Fruit fly (Drosophila melanogaster): Measurements from ENCODE around the gene CG5080.

Gene CG5080

DNA sequence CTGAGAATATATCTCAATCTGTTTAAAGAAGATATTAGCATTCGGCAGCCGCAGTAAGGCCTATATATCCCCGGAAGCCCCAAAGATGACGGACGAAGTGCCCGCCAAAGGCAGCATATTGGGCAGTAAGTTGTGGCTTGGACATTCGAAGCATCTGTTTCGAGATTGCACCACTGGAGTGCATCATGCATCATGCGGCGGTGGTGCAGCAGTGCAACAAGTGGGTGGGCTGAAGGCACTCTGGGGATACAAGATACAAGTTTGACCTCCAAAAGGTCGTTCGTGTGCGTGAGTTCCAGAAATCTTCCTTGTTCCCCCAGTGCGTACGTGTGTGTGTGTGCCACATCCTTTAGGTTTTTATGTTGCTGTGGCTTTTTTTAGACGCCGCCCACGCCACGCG lies 20.4 kb downstream of the CG5080 start:
- no peak for TF ChIP-seq CG13204 (GFP tag; optimal IDR thresholded peaks at IDR 0.05)
- TF ChIP-seq Ets98B (GFP tag; IDR thresholded peaks at IDR 0.05), result no peak
- TF ChIP-seq CG10348 (GFP tag; IDR thresholded peaks at IDR 0.05), result no peak
- no peak for TF ChIP-seq CG15710 (tag; optimal IDR thresholded peaks at IDR 0.05)
- no peak for TF ChIP-seq CG12605 (GFP tag; IDR thresholded peaks at IDR 0.05)
- no peak for TF ChIP-seq Pif1A (GFP tag; optimal IDR thresholded peaks at IDR 0.05)
- no peak for TF ChIP-seq CG34367 (tag; optimal IDR thresholded peaks at IDR 0.05)
- TF ChIP-seq CG8159 (tag; optimal IDR thresholded peaks at IDR 0.05), result no peak
- TF ChIP-seq CG17806 (tag; optimal IDR thresholded peaks at IDR 0.05), result no peak
- no peak for TF ChIP-seq rn (GFP tag; IDR thresholded peaks at IDR 0.05)
- TF ChIP-seq EcR (GFP tag; optimal IDR thresholded peaks at IDR 0.05), result no peak
- no peak for TF ChIP-seq CG32121 (GFP tag; IDR thresholded peaks at IDR 0.05)
- TF ChIP-seq Pif1B (GFP tag; optimal IDR thresholded peaks at IDR 0.05), result no peak
- TF ChIP-seq gl (tag; optimal IDR thresholded peaks at IDR 0.05), result no peak
- TF ChIP-seq CG9948 (tag; optimal IDR thresholded peaks at IDR 0.05), result no peak
- TF ChIP-seq CG14655 (GFP tag; optimal IDR thresholded peaks at IDR 0.05), result no peak

DNA sequence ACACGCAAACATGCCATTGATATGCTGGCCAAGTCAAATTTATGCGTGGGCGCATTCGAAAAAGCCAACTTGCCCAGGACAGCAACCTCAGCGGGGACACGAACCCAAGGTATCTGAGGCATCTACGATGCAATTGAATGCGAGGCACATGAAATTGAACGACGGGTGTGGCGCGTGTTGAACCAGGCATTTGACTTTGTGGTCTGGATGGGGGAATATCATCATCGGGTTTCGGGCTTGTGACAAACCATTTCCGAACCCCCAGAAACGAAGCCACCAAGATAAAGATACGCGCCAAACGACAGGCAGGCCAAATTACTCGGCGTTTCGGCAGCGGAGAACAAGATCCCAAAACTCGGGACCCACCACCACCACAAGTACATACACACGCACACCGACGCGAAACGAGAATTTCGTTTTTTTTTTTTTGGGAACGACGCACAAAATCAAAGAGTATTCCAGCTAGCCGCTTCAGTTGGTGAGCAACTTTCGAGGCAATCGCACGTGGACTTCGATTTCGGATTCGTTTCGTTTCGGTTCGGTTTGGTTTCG lies 20.9 kb downstream of the CG5080 start, which contains the start of gene MFS3:
TSS of gene MFS3 (plus strand) at position 472 of the 552 bp plus-strand sequence.
- TF ChIP-seq CG32121 (GFP tag; IDR thresholded peaks at IDR 0.05) (no peak), CG14655 (GFP tag; optimal IDR thresholded peaks at IDR 0.05) (no peak), CG9948 (tag; optimal IDR thresholded peaks at IDR 0.05) (no peak), CG8159 (tag; optimal IDR thresholded peaks at IDR 0.05) (no peak), fd96Ca (GFP tag; IDR thresholded peaks at IDR 0.05) (no peak), Snoo (tag; optimal IDR thresholded peaks at IDR 0.05) (no peak), Pif1B (GFP tag; optimal IDR thresholded peaks at IDR 0.05) (no peak), CG17806 (tag; optimal IDR thresholded peaks at IDR 0.05) (no peak), Pif1A (GFP tag; optimal IDR thresholded peaks at IDR 0.05) (peak; percentile 20), gl (tag; optimal IDR thresholded peaks at IDR 0.05) (peak; percentile 5), Ets98B (GFP tag; IDR thresholded peaks at IDR 0.05) (no peak), EcR (GFP tag; optimal IDR thresholded peaks at IDR 0.05) (no peak), D1 (tag; optimal IDR thresholded peaks at IDR 0.05) (no peak), CG15710 (tag; optimal IDR thresholded peaks at IDR 0.05) (no peak), CG4496 (GFP tag; IDR thresholded peaks at IDR 0.05) (peak; percentile 64; the same call in 1 of the 3 replicates), rn (GFP tag; IDR thresholded peaks at IDR 0.05) (no peak)

DNA sequence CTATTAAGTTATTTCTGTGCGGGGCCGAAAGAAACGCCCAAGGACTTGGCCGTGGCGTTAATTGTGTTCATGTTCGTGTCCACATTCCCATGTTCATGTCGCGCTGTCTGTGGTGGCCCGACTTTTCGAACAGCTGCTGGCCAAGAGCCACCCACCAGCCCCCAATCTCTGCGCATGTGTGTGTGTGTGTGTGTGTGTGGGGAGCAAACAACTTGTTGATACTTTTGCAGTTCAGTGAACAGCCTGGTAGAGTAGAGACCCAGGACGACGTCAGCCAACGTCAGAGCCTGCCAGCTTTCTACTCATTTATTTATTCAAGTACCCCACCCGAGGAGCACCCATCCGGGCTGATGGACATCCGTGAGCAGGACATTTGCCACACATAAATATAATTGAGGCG lies 26.7 kb downstream of the CG5080 start:
- TF ChIP-seq CG12605 (GFP tag; IDR thresholded peaks at IDR 0.05), result peak; percentile 76
- no peak for TF ChIP-seq CG9948 (tag; optimal IDR thresholded peaks at IDR 0.05)

DNA sequence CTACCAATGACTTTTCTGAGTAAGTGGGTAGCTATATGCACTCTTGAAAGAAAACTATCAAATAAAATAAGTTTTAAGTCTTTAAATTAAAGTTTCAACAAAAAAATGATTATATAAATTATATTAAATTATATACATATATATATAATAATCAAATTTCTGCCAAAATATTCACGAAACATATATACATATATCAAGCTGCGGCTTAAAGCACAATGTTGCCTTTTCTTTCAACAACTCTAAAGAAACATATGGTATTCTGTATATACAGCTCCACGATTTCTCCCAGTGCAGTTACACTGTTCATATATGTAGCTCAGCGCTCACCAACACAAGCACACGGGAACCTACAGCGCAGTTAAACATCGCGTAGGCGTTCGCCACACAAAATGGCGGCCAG lies 28.2 kb downstream of the CG5080 start:
- TF ChIP-seq Snoo (tag; optimal IDR thresholded peaks at IDR 0.05) (no peak), CG4496 (GFP tag; IDR thresholded peaks at IDR 0.05) (no peak), CG8301 (tag; optimal IDR thresholded peaks at IDR 0.05) (no peak), fd96Ca (GFP tag; IDR thresholded peaks at IDR 0.05) (no peak), D1 (tag; optimal IDR thresholded peaks at IDR 0.05) (no peak), CG14655 (GFP tag; optimal IDR thresholded peaks at IDR 0.05) (peak; percentile 29), CG9948 (tag; optimal IDR thresholded peaks at IDR 0.05) (peak; percentile 29), Pif1B (GFP tag; optimal IDR thresholded peaks at IDR 0.05) (no peak), CG17806 (tag; optimal IDR thresholded peaks at IDR 0.05) (no peak), CG8159 (tag; optimal IDR thresholded peaks at IDR 0.05) (peak; percentile 36), rn (GFP tag; IDR thresholded peaks at IDR 0.05) (no peak), CG15710 (tag; optimal IDR thresholded peaks at IDR 0.05) (peak; percentile 25)

DNA sequence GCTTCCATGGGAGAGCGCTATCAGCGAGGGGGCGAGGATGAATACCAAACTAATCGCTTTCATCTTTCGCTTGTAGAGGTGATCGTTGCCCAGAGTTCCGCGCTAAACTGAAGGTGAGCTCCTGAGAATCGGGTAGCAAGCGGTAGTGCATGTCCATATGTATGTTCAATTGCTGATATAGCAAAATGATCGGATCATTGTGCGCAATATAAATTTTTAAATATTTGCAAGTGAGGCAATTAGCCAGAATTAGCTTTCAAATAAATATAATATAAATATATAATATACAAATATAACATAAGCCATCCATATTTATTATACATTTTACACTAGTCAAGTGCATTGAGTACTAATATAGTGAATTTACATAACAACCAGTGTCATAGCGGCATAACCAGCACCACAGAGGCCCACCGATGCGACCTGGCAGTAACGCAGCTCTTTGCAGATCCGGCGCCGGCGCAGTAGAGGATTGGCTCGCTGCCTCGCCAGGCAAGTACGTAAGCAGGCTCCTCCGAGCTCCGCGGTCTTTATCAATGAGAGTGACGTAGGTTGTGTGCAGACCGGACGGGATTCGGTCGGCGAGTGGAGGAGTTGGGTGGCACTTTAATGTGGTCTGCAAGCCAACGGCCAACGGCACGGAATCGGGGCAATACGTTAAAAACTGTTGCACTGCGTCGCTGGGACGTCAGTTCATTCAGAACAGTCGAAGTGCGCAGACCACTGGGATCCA lies 29.5 kb downstream of the CG5080 start, which contains the start of the genes Iris and CG4577:
TSS of gene Iris (minus strand) at position 88 of the 733 bp plus-strand sequence.
TSS of gene CG4577 (plus strand) at position 683 of the 733 bp plus-strand sequence.
- TF ChIP-seq CG13204 (GFP tag; optimal IDR thresholded peaks at IDR 0.05) (peak; percentile 23), CG17806 (tag; optimal IDR thresholded peaks at IDR 0.05) (peak; percentile 2), Ets98B (GFP tag; IDR thresholded peaks at IDR 0.05) (no peak)

DNA sequence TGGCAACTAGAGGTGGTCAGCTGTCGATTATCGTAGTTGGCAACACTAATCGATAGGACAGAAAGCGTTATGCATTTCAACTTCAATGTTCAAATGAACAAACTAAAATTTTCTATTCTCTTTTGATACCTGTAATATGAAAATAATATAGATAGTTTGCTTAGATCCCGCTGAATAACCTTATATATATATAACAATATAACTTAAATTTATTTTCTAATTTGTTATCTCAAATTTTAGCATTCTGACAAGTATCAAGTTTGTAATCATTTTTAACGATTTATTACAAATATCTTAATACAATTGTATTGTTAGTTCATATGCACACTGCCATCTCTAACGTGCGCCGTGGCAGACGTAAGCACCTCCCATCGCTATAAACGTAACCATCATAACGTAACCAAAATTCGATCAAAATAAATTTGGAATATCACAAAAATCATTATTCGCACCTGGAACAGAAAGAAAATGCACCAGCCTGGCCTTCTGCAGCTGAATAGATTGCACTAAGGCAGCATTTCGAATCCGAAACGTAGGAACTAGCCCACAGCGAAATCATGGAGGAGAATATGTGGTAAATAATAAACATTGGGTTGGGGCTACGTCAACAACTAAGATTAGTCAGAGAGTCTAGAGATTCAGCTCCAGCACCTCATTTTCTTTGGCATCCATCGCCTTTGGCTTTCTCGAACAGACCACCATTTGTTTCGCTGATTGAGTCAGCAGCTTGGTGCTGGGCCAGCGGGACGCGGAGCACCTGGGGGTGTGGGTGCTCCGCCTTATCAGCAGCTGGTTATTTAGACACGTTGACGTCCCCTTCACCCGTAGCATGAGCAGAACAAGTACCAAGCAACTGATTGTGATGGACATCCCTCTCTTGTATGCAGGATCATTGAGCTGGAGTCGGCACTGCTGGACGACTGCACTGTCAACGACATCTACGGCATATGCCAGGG lies 34.5 kb downstream of the CG5080 start, which contains the start of the genes Pino and TBC1D23:
TSS of gene Pino (minus strand) at position 22 of the 956 bp plus-strand sequence.
TSS of gene TBC1D23 (plus strand) at position 385 of the 956 bp plus-strand sequence.
- TF ChIP-seq fd96Ca (GFP tag; IDR thresholded peaks at IDR 0.05) (peak; percentile 45; the same call in 1 of the 3 replicates), CG4496 (GFP tag; IDR thresholded peaks at IDR 0.05) (peak; percentile 73), CG15710 (tag; optimal IDR thresholded peaks at IDR 0.05) (peak; percentile 69), Pif1A (GFP tag; optimal IDR thresholded peaks at IDR 0.05) (no peak), Pif1B (GFP tag; optimal IDR thresholded peaks at IDR 0.05) (peak; percentile 48), CG12605 (GFP tag; IDR thresholded peaks at IDR 0.05) (0 out of 2 replicates have a peak, but pooled peaks have one; percentile 18), CG34367 (tag; optimal IDR thresholded peaks at IDR 0.05) (peak; percentile 59), rn (GFP tag; IDR thresholded peaks at IDR 0.05) (0 out of 2 replicates have a peak, but pooled peaks have one; percentile 18), CG17806 (tag; optimal IDR thresholded peaks at IDR 0.05) (peak; percentile 59), Snoo (tag; optimal IDR thresholded peaks at IDR 0.05) (peak; percentile 47), D1 (tag; optimal IDR thresholded peaks at IDR 0.05) (no peak), CG8159 (tag; optimal IDR thresholded peaks at IDR 0.05) (peak; percentile 72), CG13204 (GFP tag; optimal IDR thresholded peaks at IDR 0.05) (no peak), CG32121 (GFP tag; IDR thresholded peaks at IDR 0.05) (peak; percentile 66), EcR (GFP tag; optimal IDR thresholded peaks at IDR 0.05) (no peak), Ets98B (GFP tag; IDR thresholded peaks at IDR 0.05) (peak; percentile 59), CG14655 (GFP tag; optimal IDR thresholded peaks at IDR 0.05) (peak; percentile 69), CG10348 (GFP tag; IDR thresholded peaks at IDR 0.05) (no peak), gl (tag; optimal IDR thresholded peaks at IDR 0.05) (no peak), CG8301 (tag; optimal IDR thresholded peaks at IDR 0.05) (peak; percentile 58), CG9948 (tag; optimal IDR thresholded peaks at IDR 0.05) (peak; percentile 68)
